Fruit fly (Drosophila melanogaster) whole organism, adult: ENCODE measurements around the gene CG16727.

Experiments used
- CG11617 ChIP-seq: fragments of 200-800 bp; sonication (Bioruptor generic); optimal IDR thresholded peaks from 2 replicates; lab custom pipeline; 2017; ENCODE audit warnings: mild to moderate bottlenecking, missing biosample characterization, missing genetic modification reagents, missing genetic modification characterization
- CG12768 ChIP-seq: fragments of 200-800 bp; sonication (Bioruptor generic); optimal IDR thresholded peaks from 2 replicates; lab custom pipeline; 2017; ENCODE audit warnings: missing biosample characterization, missing genetic modification characterization, mild to moderate bottlenecking, moderate library complexity, missing genetic modification reagents
- CG14711 ChIP-seq: fragments of 200-800 bp; sonication (Bioruptor generic); optimal IDR thresholded peaks from 2 replicates; lab custom pipeline; 2018; ENCODE audit warnings: missing biosample characterization, mild to moderate bottlenecking, missing genetic modification characterization, moderate library complexity
- CG1620 ChIP-seq: fragments of 200-800 bp; sonication (Bioruptor generic); optimal IDR thresholded peaks from 2 replicates; lab custom pipeline; 2016; ENCODE audit warnings: missing biosample characterization, missing genetic modification characterization
- CG33017 ChIP-seq: fragments of 200-800 bp; sonication (Bioruptor generic); optimal IDR thresholded peaks from 2 replicates; lab custom pipeline; 2018; ENCODE audit warnings: missing biosample characterization, mild to moderate bottlenecking, missing genetic modification characterization, moderate library complexity
- Clk ChIP-seq: fragments of 200-800 bp; sonication (Bioruptor generic); optimal IDR thresholded peaks from 2 replicates; lab custom pipeline; 2017; ENCODE audit warnings: missing biosample characterization, missing genetic modification characterization
- kay ChIP-seq: fragments of 200-800 bp; sonication (Bioruptor generic); peaks from one replicate; lab custom pipeline; 2016; ENCODE audit warnings: missing biosample characterization, missing genetic modification characterization, borderline replicate concordance
- toe ChIP-seq: fragments of 200-800 bp; sonication (Bioruptor generic); optimal IDR thresholded peaks from 2 replicates; lab custom pipeline; 2016; ENCODE audit warnings: missing biosample characterization, missing genetic modification characterization

- no peak for TF ChIP-seq toe (GFP tag; lab: Kevin White, UChicago)
- TF ChIP-seq kay (GFP tag; lab: Kevin White, UChicago): no peak
- TF ChIP-seq CG12768: no peak
- TF ChIP-seq CG14711 (tag; lab: Kevin White, UChicago): no peak
- TF ChIP-seq CG1620 (GFP tag; lab: Kevin White, UChicago): no peak
- no peak for TF ChIP-seq CG33017 (tag; lab: Kevin White, UChicago)
- TF ChIP-seq Clk (GFP tag; lab: Kevin White, UChicago): no peak
- TF ChIP-seq CG11617 (GFP tag; lab: Kevin White, UChicago): no peak
These were observed 10.2 kb upstream of the CG16727 start, which contains the start of gene CG7342 for dm6 chr3R:19602996-19603395.
